Fruit fly (Drosophila melanogaster) whole organism, embryonic: ENCODE data around the gene VGlut.

Experiments used
- CG10147 ChIP-seq: fragments of 200-800 bp; sonication (Bioruptor generic); optimal IDR thresholded peaks from 2 replicates; lab custom pipeline; 2019; ENCODE audit warnings: missing biosample characterization, mild to moderate bottlenecking, missing genetic modification characterization, moderate library complexity
- CG10654 ChIP-seq: fragments of 200-800 bp; sonication (Bioruptor generic); optimal IDR thresholded peaks from 2 replicates; lab custom pipeline; 2016; ENCODE audit warnings: missing biosample characterization, missing genetic modification characterization
- CG10979 ChIP-seq: fragments of 200-800 bp; sonication (Bioruptor generic); optimal IDR thresholded peaks from 2 replicates; lab custom pipeline; 2018; ENCODE audit warnings: missing biosample characterization, mild to moderate bottlenecking, missing genetic modification characterization, moderate library complexity
- CG12219 ChIP-seq: fragments of 200-800 bp; sonication (Bioruptor generic); optimal IDR thresholded peaks from 3 replicates; lab custom pipeline; 2018; ENCODE audit warnings: missing biosample characterization, mild to moderate bottlenecking, missing genetic modification characterization
- CG12769 ChIP-seq: fragments of 200-800 bp; sonication (Bioruptor generic); optimal IDR thresholded peaks from 2 replicates; lab custom pipeline; 2019; ENCODE audit warnings: missing biosample characterization, mild to moderate bottlenecking, missing genetic modification characterization, moderate library complexity
- CG14441 ChIP-seq: fragments of 200-800 bp; sonication (Bioruptor generic); IDR thresholded peaks from 2 replicates; pipeline ENCODE4 v1.3.6; 2022; ENCODE audit warnings: missing biosample characterization, missing genetic modification characterization
- CG15479 ChIP-seq: fragments of 200-800 bp; sonication (Bioruptor generic); optimal IDR thresholded peaks from 3 replicates; lab custom pipeline; 2019; ENCODE audit warnings: missing biosample characterization, mild to moderate bottlenecking, missing genetic modification characterization, moderate library complexity
- CG17328 ChIP-seq: fragments of 200-800 bp; sonication (Bioruptor generic); IDR thresholded peaks from 2 replicates; pipeline ENCODE4 v1.3.6; 2022; ENCODE audit warnings: missing biosample characterization, missing genetic modification characterization
- CG17385 ChIP-seq: fragments of 200-800 bp; sonication (Bioruptor generic); optimal IDR thresholded peaks from 3 replicates; lab custom pipeline; 2018; ENCODE audit warnings: missing biosample characterization, mild to moderate bottlenecking, missing genetic modification characterization
- CG17612 ChIP-seq: fragments of 200-800 bp; sonication (Bioruptor generic); IDR thresholded peaks from 2 replicates; pipeline ENCODE4 v1.3.6; 2022; ENCODE audit warnings: missing biosample characterization, missing genetic modification characterization
- CG17912 ChIP-seq: fragments of 200-800 bp; sonication (Bioruptor generic); optimal IDR thresholded peaks from 2 replicates; lab custom pipeline; 2018; ENCODE audit warnings: missing biosample characterization, mild to moderate bottlenecking, missing genetic modification characterization
- CG2712 ChIP-seq: fragments of 200-800 bp; optimal IDR thresholded peaks from 3 replicates; lab custom pipeline; 2019; ENCODE audit warnings: missing biosample characterization, mild to moderate bottlenecking, missing genetic modification characterization, moderate library complexity
- CG3065 ChIP-seq: fragments of 200-800 bp; sonication (Bioruptor generic); optimal IDR thresholded peaks from 2 replicates; lab custom pipeline; 2016; ENCODE audit warnings: missing biosample characterization, missing genetic modification characterization
- CG33557 ChIP-seq: fragments of 200-800 bp; sonication (Bioruptor generic); optimal IDR thresholded peaks from 2 replicates; lab custom pipeline; 2019; ENCODE audit warnings: missing biosample characterization, mild to moderate bottlenecking, missing genetic modification characterization, moderate library complexity
- CG7928 ChIP-seq: fragments of 200-800 bp; sonication (Bioruptor generic); optimal IDR thresholded peaks from 2 replicates; lab custom pipeline; 2017; ENCODE audit warnings: missing biosample characterization, mild to moderate bottlenecking, missing genetic modification characterization
- CG8359 ChIP-seq: fragments of 200-800 bp; sonication (Bioruptor generic); optimal IDR thresholded peaks from 2 replicates; lab custom pipeline; 2017; ENCODE audit warnings: missing biosample characterization, mild to moderate bottlenecking, missing genetic modification characterization, borderline replicate concordance
- CG8478 ChIP-seq: fragments of >200 bp; optimal IDR thresholded peaks from 2 replicates; lab custom pipeline; 2018
- Dbx ChIP-seq: fragments of 200-800 bp; sonication (Bioruptor generic); IDR thresholded peaks from 3 replicates; pipeline ENCODE4 v1.3.6; 2022; ENCODE audit warnings: missing biosample characterization, missing genetic modification characterization
- Deaf1 ChIP-seq: fragments of 200-800 bp; optimal IDR thresholded peaks from 3 replicates; lab custom pipeline; 2019; ENCODE audit warnings: missing biosample characterization, mild to moderate bottlenecking, missing genetic modification characterization, moderate library complexity
- Dfd ChIP-seq, 2 experiments: fragments of >200 bp; optimal IDR thresholded peaks; 2 replicates each; lab custom pipeline; 2017; ENCODE audit warnings: missing biosample characterization in 2 of 2, missing genetic modification characterization in 2 of 2
- Hr51 ChIP-seq, 2 experiments: fragments of 200-800 bp; sonication (Bioruptor generic); optimal IDR thresholded peaks; 2 replicates in 1 of 2; 3 replicates in 1 of 2; lab custom pipeline; 2016 to 2018; ENCODE audit warnings: missing biosample characterization in 2 of 2, missing genetic modification characterization in 2 of 2, mild to moderate bottlenecking in 1 of 2, moderate library complexity in 1 of 2
- Jarid2 ChIP-seq: fragments of 200-800 bp; sonication (Bioruptor generic); optimal IDR thresholded peaks from 3 replicates; lab custom pipeline; 2017; ENCODE audit warnings: mild to moderate bottlenecking, missing biosample characterization, missing genetic modification reagents, missing genetic modification characterization
- Lim3 ChIP-seq: fragments of 200-800 bp; sonication (Bioruptor generic); IDR thresholded peaks from 2 replicates; pipeline ENCODE4 v1.3.6; 2022; ENCODE audit warnings: missing biosample characterization, missing genetic modification characterization
- NC2α ChIP-seq: fragments of 200-800 bp; sonication (Bioruptor generic); optimal IDR thresholded peaks from 2 replicates; lab custom pipeline; 2016; ENCODE audit warnings: missing biosample characterization, missing genetic modification characterization
- NK7.1 ChIP-seq: fragments of 200-800 bp; sonication (Bioruptor generic); optimal IDR thresholded peaks from 3 replicates; lab custom pipeline; 2016; ENCODE audit warnings: missing biosample characterization, missing genetic modification characterization
- Nf-YB ChIP-seq: fragments of 200-800 bp; sonication (Bioruptor generic); optimal IDR thresholded peaks from 3 replicates; lab custom pipeline; 2019; ENCODE audit warnings: missing biosample characterization, mild to moderate bottlenecking, missing genetic modification characterization, moderate library complexity
- Nf-YC ChIP-seq: fragments of 200-800 bp; optimal IDR thresholded peaks from 3 replicates; lab custom pipeline; 2019; ENCODE audit warnings: missing biosample characterization, mild to moderate bottlenecking, missing genetic modification characterization, moderate library complexity
- Oaz ChIP-seq: fragments of 200-800 bp; sonication (Bioruptor generic); IDR thresholded peaks from 2 replicates; pipeline ENCODE4 v1.3.6; 2022; ENCODE audit warnings: missing biosample characterization, missing genetic modification characterization
- Opbp ChIP-seq: fragments of 200-800 bp; sonication (Bioruptor generic); IDR thresholded peaks from 3 replicates; pipeline ENCODE4 v1.3.6; 2022; ENCODE audit warnings: missing biosample characterization, missing genetic modification characterization; ENCODE audit not compliant: partially characterized antibody
- Pdp1 ChIP-seq, 2 experiments: fragments of 200-800 bp; sonication (Bioruptor generic); optimal IDR thresholded peaks; 3 replicates each; lab custom pipeline; 2016; ENCODE audit warnings: missing biosample characterization in 2 of 2, missing genetic modification characterization in 2 of 2, mild to moderate bottlenecking in 1 of 2, moderate library complexity in 1 of 2
- Rfx ChIP-seq: fragments of 200-800 bp; sonication (Bioruptor generic); IDR thresholded peaks from 2 replicates; pipeline ENCODE4 v1.3.6; 2022; ENCODE audit warnings: missing biosample characterization, missing genetic modification characterization
- Sox102F ChIP-seq: fragments of 200-800 bp; sonication (Bioruptor generic); optimal IDR thresholded peaks from 2 replicates; lab custom pipeline; 2018; ENCODE audit warnings: missing biosample characterization, mild to moderate bottlenecking, missing genetic modification characterization, moderate library complexity
- ab ChIP-seq: fragments of 200-800 bp; sonication (Bioruptor generic); optimal IDR thresholded peaks from 2 replicates; lab custom pipeline; 2016; ENCODE audit warnings: missing biosample characterization, missing genetic modification characterization
- amos ChIP-seq: fragments of 200-800 bp; sonication (Bioruptor generic); IDR thresholded peaks from 2 replicates; pipeline ENCODE4 v1.3.6; 2022; ENCODE audit warnings: missing biosample characterization, missing genetic modification characterization; ENCODE audit not compliant: partially characterized antibody
- bsh ChIP-seq, 2 experiments: fragments of 200-800 bp; sonication (Bioruptor generic); optimal IDR thresholded peaks; 2 replicates each; lab custom pipeline; 2017 to 2018; ENCODE audit warnings: mild to moderate bottlenecking in 2 of 2, missing biosample characterization in 2 of 2, missing genetic modification characterization in 2 of 2, moderate library complexity in 1 of 2
- cg ChIP-seq: fragments of 200-800 bp; sonication (Bioruptor generic); optimal IDR thresholded peaks from 3 replicates; lab custom pipeline; 2019; ENCODE audit warnings: missing biosample characterization, mild to moderate bottlenecking, missing genetic modification characterization, moderate library complexity
- dmrt99B ChIP-seq: fragments of 200-800 bp; sonication (Bioruptor generic); optimal IDR thresholded peaks from 2 replicates; lab custom pipeline; 2018; ENCODE audit warnings: missing biosample characterization, mild to moderate bottlenecking, missing genetic modification characterization, moderate library complexity
- dpn ChIP-seq, 2 experiments: fragments of 200-800 bp; sonication (Bioruptor generic); optimal IDR thresholded peaks; 3 replicates each; lab custom pipeline; 2016; ENCODE audit warnings: missing biosample characterization in 2 of 2, missing genetic modification characterization in 2 of 2
- fu2 ChIP-seq: fragments of 200-800 bp; sonication (Bioruptor generic); optimal IDR thresholded peaks from 2 replicates; lab custom pipeline; 2016; ENCODE audit warnings: missing biosample characterization, missing genetic modification characterization
- hbn ChIP-seq: fragments of 200-800 bp; sonication (Bioruptor generic); IDR thresholded peaks from 2 replicates; pipeline ENCODE4 v1.3.6; 2022; ENCODE audit warnings: missing biosample characterization, missing genetic modification characterization; ENCODE audit not compliant: partially characterized antibody
- kni ChIP-seq: fragments of 200-800 bp; sonication (Bioruptor generic); optimal IDR thresholded peaks from 3 replicates; lab custom pipeline; 2017; ENCODE audit warnings: mild to moderate bottlenecking, missing biosample characterization, missing genetic modification reagents, missing genetic modification characterization
- lab ChIP-seq: fragments of 200-800 bp; sonication (Bioruptor generic); optimal IDR thresholded peaks from 3 replicates; lab custom pipeline; 2017; ENCODE audit warnings: missing biosample characterization, missing genetic modification characterization, mild to moderate bottlenecking, moderate library complexity, missing genetic modification reagents
- luna ChIP-seq: fragments of 200-800 bp; sonication (Bioruptor generic); optimal IDR thresholded peaks from 2 replicates; lab custom pipeline; 2016; ENCODE audit warnings: missing biosample characterization, missing genetic modification characterization
- onecut ChIP-seq: fragments of 200-800 bp; sonication (Bioruptor generic); IDR thresholded peaks from 2 replicates; pipeline ENCODE4 v1.3.6; 2022; ENCODE audit warnings: missing biosample characterization, missing genetic modification characterization
- row ChIP-seq: fragments of 200-800 bp; sonication (Bioruptor generic); IDR thresholded peaks from 3 replicates; pipeline ENCODE4 v1.3.6; 2022; ENCODE audit warnings: missing biosample characterization, missing genetic modification characterization
- sd ChIP-seq: fragments of 200-800 bp; sonication (Bioruptor generic); optimal IDR thresholded peaks from 3 replicates; lab custom pipeline; 2018; ENCODE audit warnings: missing biosample characterization, mild to moderate bottlenecking, missing genetic modification characterization, moderate library complexity
- sr ChIP-seq: fragments of 200-800 bp; sonication (Bioruptor generic); IDR thresholded peaks from 3 replicates; pipeline ENCODE4 v1.3.6; 2022; ENCODE audit warnings: missing biosample characterization, missing genetic modification characterization
- stc ChIP-seq: fragments of 200-800 bp; sonication (Bioruptor generic); IDR thresholded peaks from 2 replicates; pipeline ENCODE4 v1.3.6; 2022; ENCODE audit warnings: missing biosample characterization, missing genetic modification characterization
- tx ChIP-seq: fragments of 200-800 bp; sonication (Bioruptor generic); optimal IDR thresholded peaks from 2 replicates; lab custom pipeline; 2016; ENCODE audit warnings: missing biosample characterization, missing genetic modification characterization
- vvl ChIP-seq: fragments of 200-800 bp; sonication (Bioruptor generic); IDR thresholded peaks from 2 replicates; pipeline ENCODE4 v1.3.6; 2022; ENCODE audit warnings: missing biosample characterization, missing genetic modification characterization

Gene VGlut

DNA sequence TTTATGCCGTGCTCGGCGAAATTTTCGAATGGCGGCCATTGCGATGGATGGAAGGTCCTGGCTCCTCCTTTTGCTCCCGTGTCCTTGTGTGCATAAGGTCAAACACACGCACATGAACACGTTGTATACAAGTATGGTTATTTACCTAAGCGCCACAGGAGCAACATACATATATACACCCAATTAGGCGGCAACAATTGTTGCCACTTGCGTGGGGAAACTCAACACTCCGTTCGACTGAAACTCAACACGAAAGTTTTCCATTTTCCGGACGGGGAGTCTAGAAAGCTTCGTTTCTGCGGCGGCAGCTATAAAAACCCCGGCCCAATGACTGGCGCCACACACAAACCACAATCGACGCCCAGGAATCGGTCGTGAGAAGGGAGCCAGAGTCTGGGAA is 8.8 kb upstream of the VGlut start, which contains the start of gene CG46448:
Gene CG46448, plus strand, starts transcription at position 340 of the 400 bp plus-strand sequence.
- TF ChIP-seq NK7.1 (GFP tag; lab: Kevin White, UChicago) (no peak), Deaf1 (peak; percentile 12), CG8359 (GFP tag; lab: Kevin White, UChicago) (no peak), Nf-YB (GFP tag; lab: Kevin White, UChicago) (peak; percentile 78), lab (GFP tag; lab: Kevin White, UChicago) (peak; percentile 16), Nf-YC (tag; lab: Kevin White, UChicago) (peak; percentile 87), CG8478 (lab: Kevin White, UChicago) (no peak), CG33557 (GFP tag; lab: Kevin White, UChicago) (no peak), dpn (GFP tag; optimal IDR thresholded peaks at IDR 0.05; lab: Kevin White, UChicago) (no peak), CG17385 (no peak), CG10654 (GFP tag; lab: Kevin White, UChicago) (no peak), kni (GFP tag; lab: Kevin White, UChicago) (no peak), Lim3 (GFP tag; lab: Robert Waterston, UW) (0 out of 2 replicates have a peak, but pooled peaks have one; percentile 7), Dbx (no peak), CG17912 (no peak)

DNA sequence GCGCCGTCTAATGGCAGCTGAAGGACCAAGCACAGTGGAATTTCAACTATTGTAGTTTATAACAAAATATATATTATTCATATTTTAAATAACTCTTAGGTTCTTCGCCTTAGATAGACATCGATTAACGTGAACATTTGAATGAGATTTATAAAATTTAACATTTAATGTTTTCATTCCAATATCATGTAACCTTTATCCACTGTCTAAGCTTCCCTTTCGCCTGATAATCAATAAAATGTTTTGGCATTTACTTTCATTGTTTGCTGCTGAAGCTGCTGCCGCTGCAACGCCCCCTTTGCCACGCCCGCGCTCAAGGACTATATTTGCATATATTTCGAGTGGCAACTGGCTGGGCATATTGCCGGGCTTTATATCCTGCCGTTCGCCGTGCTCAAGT is 5.2 kb upstream of the VGlut start:
- no peak for TF ChIP-seq CG10979
- no peak for TF ChIP-seq CG2712 (tag; lab: Kevin White, UChicago)
- no peak for TF ChIP-seq Dfd (GFP tag; optimal IDR thresholded peaks at IDR 0.05; lab: Kevin White, UChicago)
- TF ChIP-seq vvl = peak; percentile 27; the same call in 1 of the 2 replicates
- TF ChIP-seq onecut = peak; percentile 54
- no peak for TF ChIP-seq stc (GFP tag; lab: Robert Waterston, UW)
- TF ChIP-seq CG15479 (GFP tag; lab: Kevin White, UChicago) = no peak
- TF ChIP-seq Sox102F = peak; percentile 37
- no peak for TF ChIP-seq cg (GFP tag; lab: Kevin White, UChicago)
- no peak for TF ChIP-seq hbn (GFP tag; lab: Robert Waterston, UW)
- TF ChIP-seq luna = no peak
- no peak for TF ChIP-seq Pdp1 (GFP tag; optimal IDR thresholded peaks at IDR 0.05; lab: Kevin White, UChicago)
- TF ChIP-seq CG10147 (GFP tag; lab: Kevin White, UChicago) = no peak
- no peak for TF ChIP-seq ab
- peak in 1 of 2 experiments; percentile 6 for TF ChIP-seq Hr51 (GFP tag; optimal IDR thresholded peaks at IDR 0.05; lab: Kevin White, UChicago)
- TF ChIP-seq tx (GFP tag; lab: Kevin White, UChicago) = no peak
- peak; percentile 45; the same call in 1 of the 2 replicates for TF ChIP-seq CG17328 (GFP tag; lab: Robert Waterston, UW)
- no peak for TF ChIP-seq Jarid2 (GFP tag; lab: Kevin White, UChicago)
- no peak for TF ChIP-seq sr
- no peak for TF ChIP-seq sd
- TF ChIP-seq NC2α (GFP tag; lab: Kevin White, UChicago) = no peak
- TF ChIP-seq row = peak; percentile 47; the same call in 2 of the 3 replicates
- no peak for TF ChIP-seq CG14441
- peak; percentile 35 for TF ChIP-seq lab (GFP tag; lab: Kevin White, UChicago)
- TF ChIP-seq CG12769 (tag; lab: Kevin White, UChicago) = no peak
- no peak for TF ChIP-seq fu2 (GFP tag; lab: Kevin White, UChicago)
- TF ChIP-seq dmrt99B (tag; lab: Kevin White, UChicago) = peak; percentile 38
- TF ChIP-seq CG12219 = no peak
- TF ChIP-seq CG7928 (GFP tag; lab: Kevin White, UChicago) = no peak
- TF ChIP-seq bsh (GFP tag; optimal IDR thresholded peaks at IDR 0.05; lab: Kevin White, UChicago) = peak in 1 of 2 experiments; percentile 23
- no peak for TF ChIP-seq CG3065 (GFP tag; lab: Kevin White, UChicago)
- no peak for TF ChIP-seq Opbp (GFP tag; lab: Robert Waterston, UW)
- no peak for TF ChIP-seq CG17612 (GFP tag; lab: Robert Waterston, UW)
- TF ChIP-seq amos (GFP tag; lab: Robert Waterston, UW) = no peak
- TF ChIP-seq Oaz (GFP tag; lab: Robert Waterston, UW) = no peak
- TF ChIP-seq Rfx (GFP tag; lab: Robert Waterston, UW) = no peak
